Worm (Caenorhabditis elegans) whole organism, L3 larva: ENCODE results near the gene ints-6.

Experiments used
- R02D3.7 ChIP-seq: fragments of 150-350 bp; optimal IDR thresholded peaks from 2 replicates; lab custom pipeline; 2014; ENCODE audit warnings: missing biosample characterization, missing genetic modification characterization
- ZK546.5 ChIP-seq: sonication (generic microtip); optimal IDR thresholded peaks from 2 replicates; lab custom pipeline; 2017; ENCODE audit warnings: missing biosample characterization, missing genetic modification characterization
- ama-1 ChIP-seq: fragments of 150-350 bp; optimal IDR thresholded peaks from 2 replicates; lab custom pipeline; 2018
- ceh-16 ChIP-seq: sonication (generic microtip); optimal IDR thresholded peaks from 2 replicates; lab custom pipeline; 2017; ENCODE audit warnings: missing biosample characterization, missing genetic modification characterization
- ceh-28 ChIP-seq: fragments of 150-350 bp; optimal IDR thresholded peaks from 2 replicates; lab custom pipeline; 2014; ENCODE audit warnings: missing biosample characterization, missing genetic modification reagents, missing genetic modification characterization
- ceh-82 ChIP-seq: fragments of 150-350 bp; optimal IDR thresholded peaks from 2 replicates; lab custom pipeline; 2014; ENCODE audit warnings: missing biosample characterization, missing genetic modification characterization
- ceh-9 ChIP-seq: sonication (generic microtip); optimal IDR thresholded peaks from 2 replicates; lab custom pipeline; 2018; ENCODE audit warnings: missing biosample characterization, missing genetic modification characterization
- daf-12 ChIP-seq: fragments of 150-350 bp; optimal IDR thresholded peaks from 2 replicates; lab custom pipeline; 2014; ENCODE audit warnings: missing biosample characterization, missing genetic modification reagents, missing genetic modification characterization
- egl-5 ChIP-seq: fragments of 150-350 bp; optimal IDR thresholded peaks from 2 replicates; lab custom pipeline; 2017; ENCODE audit warnings: missing biosample characterization, missing genetic modification reagents, missing genetic modification characterization, inconsistent platforms
- elt-1 ChIP-seq: fragments of 150-350 bp; optimal IDR thresholded peaks from 2 replicates; lab custom pipeline; 2014; ENCODE audit warnings: missing biosample characterization, missing genetic modification characterization
- elt-2 ChIP-seq: sonication (generic microtip); optimal IDR thresholded peaks from 2 replicates; lab custom pipeline; 2016; ENCODE audit warnings: missing genetic modification reagents, mild to moderate bottlenecking, missing genetic modification characterization, missing compliant biosample characterization
- elt-3 ChIP-seq, 3 experiments: fragments of 150-350 bp in 1 of 3; sonication (generic microtip) in 2 of 3; optimal IDR thresholded peaks; 2 replicates in 2 of 3; 4 replicates in 1 of 3; lab custom pipeline; 2014 to 2017; ENCODE audit warnings: missing biosample characterization in 3 of 3, missing genetic modification characterization in 3 of 3
- eor-1 ChIP-seq, 2 experiments: fragments of 150-350 bp; optimal IDR thresholded peaks; 2 replicates each; lab custom pipeline; 2014 to 2018; ENCODE audit warnings: missing biosample characterization in 2 of 2, missing genetic modification characterization in 2 of 2
- fkh-10 ChIP-seq: sonication (generic microtip); optimal IDR thresholded peaks from 2 replicates; lab custom pipeline; 2017; ENCODE audit warnings: missing biosample characterization, missing genetic modification reagents, missing genetic modification characterization
- fkh-2 ChIP-seq: fragments of 150-350 bp; optimal IDR thresholded peaks from 2 replicates; lab custom pipeline; 2014; ENCODE audit warnings: missing biosample characterization, missing genetic modification reagents, missing genetic modification characterization
- fos-1 ChIP-seq: fragments of 150-350 bp; optimal IDR thresholded peaks from 2 replicates; lab custom pipeline; 2014; ENCODE audit warnings: missing biosample characterization, missing genetic modification characterization
- hmg-11 ChIP-seq: sonication (generic microtip); optimal IDR thresholded peaks from 2 replicates; lab custom pipeline; 2016; ENCODE audit warnings: missing genetic modification characterization, missing compliant biosample characterization
- jun-1 ChIP-seq: fragments of 150-350 bp; optimal IDR thresholded peaks from 2 replicates; lab custom pipeline; 2014; ENCODE audit warnings: missing biosample characterization, missing genetic modification reagents, missing genetic modification characterization
- lin-15B ChIP-seq: fragments of 150-350 bp; optimal IDR thresholded peaks from 2 replicates; lab custom pipeline; 2014; ENCODE audit warnings: missing biosample characterization, missing genetic modification characterization
- lin-39 ChIP-seq: fragments of 150-350 bp; optimal IDR thresholded peaks from 2 replicates; lab custom pipeline; 2018; ENCODE audit warnings: missing biosample characterization, missing genetic modification reagents, missing genetic modification characterization
- mdl-1 ChIP-seq: fragments of 150-350 bp; optimal IDR thresholded peaks from 2 replicates; lab custom pipeline; 2014; ENCODE audit warnings: missing biosample characterization, missing genetic modification characterization
- mml-1 ChIP-seq: fragments of 150-350 bp; sonication (generic microtip); optimal IDR thresholded peaks from 3 replicates; lab custom pipeline; 2014; ENCODE audit warnings: missing biosample characterization, missing genetic modification characterization
- nfya-1 ChIP-seq: sonication (generic microtip); optimal IDR thresholded peaks from 2 replicates; lab custom pipeline; 2017; ENCODE audit warnings: missing genetic modification characterization, mild to moderate bottlenecking, missing compliant biosample characterization, antibody characterized with exemption, moderate library complexity; ENCODE audit not compliant: insufficient read depth
- nhr-23 ChIP-seq: fragments of 150-350 bp; optimal IDR thresholded peaks from 2 replicates; lab custom pipeline; 2014; ENCODE audit warnings: missing biosample characterization, missing genetic modification reagents, missing genetic modification characterization
- nhr-237 ChIP-seq: fragments of 150-350 bp; optimal IDR thresholded peaks from 2 replicates; lab custom pipeline; 2014; ENCODE audit warnings: missing biosample characterization, missing genetic modification characterization
- nhr-25 ChIP-seq: sonication (generic microtip); optimal IDR thresholded peaks from 2 replicates; lab custom pipeline; 2017; ENCODE audit warnings: missing biosample characterization, missing genetic modification characterization
- nhr-28 ChIP-seq: fragments of 150-350 bp; optimal IDR thresholded peaks from 2 replicates; lab custom pipeline; 2014; ENCODE audit warnings: missing biosample characterization, missing genetic modification characterization
- nhr-43 ChIP-seq: sonication (generic microtip); optimal IDR thresholded peaks from 2 replicates; lab custom pipeline; 2016; ENCODE audit warnings: mild to moderate bottlenecking, missing genetic modification characterization, missing compliant biosample characterization; ENCODE audit not compliant: poor library complexity, severe bottlenecking
- nhr-67 ChIP-seq: fragments of 150-350 bp; optimal IDR thresholded peaks from 2 replicates; lab custom pipeline; 2014; ENCODE audit warnings: missing biosample characterization, missing genetic modification characterization
- nhr-76 ChIP-seq: fragments of 150-350 bp; sonication (generic microtip); optimal IDR thresholded peaks from 5 replicates; lab custom pipeline; 2014; ENCODE audit warnings: missing biosample characterization, missing genetic modification characterization
- nhr-77 ChIP-seq: fragments of 150-350 bp; optimal IDR thresholded peaks from 2 replicates; lab custom pipeline; 2014; ENCODE audit warnings: missing biosample characterization, missing genetic modification characterization
- pha-4 ChIP-seq: fragments of 150-350 bp; optimal IDR thresholded peaks from 2 replicates; lab custom pipeline; 2014; ENCODE audit warnings: missing biosample characterization, missing genetic modification reagents, missing genetic modification characterization
- pqm-1 ChIP-seq: fragments of 150-350 bp; optimal IDR thresholded peaks from 2 replicates; lab custom pipeline; 2017; ENCODE audit warnings: missing biosample characterization, missing genetic modification characterization, inconsistent platforms
- tbx-2 ChIP-seq: sonication (generic microtip); optimal IDR thresholded peaks from 2 replicates; lab custom pipeline; 2016; ENCODE audit warnings: mild to moderate bottlenecking, missing genetic modification characterization, missing compliant biosample characterization
- unc-62 ChIP-seq: fragments of 150-350 bp; sonication (generic microtip); optimal IDR thresholded peaks from 4 replicates; lab custom pipeline; 2014; ENCODE audit warnings: missing biosample characterization, missing genetic modification reagents, missing genetic modification characterization
- zag-1 ChIP-seq: fragments of 150-350 bp; optimal IDR thresholded peaks from 2 replicates; lab custom pipeline; 2014; ENCODE audit warnings: missing biosample characterization, missing genetic modification characterization
- ztf-11 ChIP-seq: fragments of 150-350 bp; optimal IDR thresholded peaks from 2 replicates; lab custom pipeline; 2014; ENCODE audit warnings: missing biosample characterization, missing genetic modification characterization

Gene ints-6

DNA sequence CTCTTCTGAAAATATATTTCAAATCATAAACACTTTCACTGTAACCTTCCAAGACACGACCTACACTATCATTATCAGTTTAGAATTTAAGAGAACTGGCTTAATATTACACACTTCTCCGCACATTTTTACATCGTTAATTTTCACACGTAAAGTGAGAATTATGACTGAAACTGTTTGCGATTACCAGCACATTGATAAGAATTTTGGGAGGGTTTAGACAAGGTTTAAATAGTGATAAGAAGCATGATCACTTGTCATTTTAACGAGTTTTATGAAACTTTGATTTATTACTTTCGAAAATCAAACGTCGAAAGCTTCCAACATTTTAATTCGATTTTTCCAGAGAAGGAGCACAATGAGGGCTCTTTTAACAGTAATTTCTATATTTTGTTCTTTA lies 38.9 kb downstream of the ints-6 start, which contains the start of gene F21D5.3:
Gene F21D5.3 (plus strand): TSS at position 347 of the 400 bp plus-strand sequence.
- TF ChIP-seq unc-62 (GFP tag; lab: Kevin White, UChicago), result no peak
- TF ChIP-seq pha-4 (tag; lab: Kevin White, UChicago), result peak; percentile 6
- TF ChIP-seq lin-15B (tag; lab: Kevin White, UChicago), result no peak
- TF ChIP-seq pqm-1 (tag; lab: Kevin White, UChicago), result peak; percentile 96
- TF ChIP-seq jun-1 (tag; lab: Kevin White, UChicago), result peak; percentile 16
- TF ChIP-seq nhr-67 (tag; lab: Kevin White, UChicago), result no peak
- TF ChIP-seq ceh-28, result no peak
- no peak for TF ChIP-seq nhr-43 (tag; lab: Kevin White, UChicago)
- TF ChIP-seq mdl-1 (tag; lab: Kevin White, UChicago), result no peak
- no peak for TF ChIP-seq ceh-9 (tag; lab: Kevin White, UChicago)
- no peak for TF ChIP-seq ZK546.5
- TF ChIP-seq nhr-23 (tag; lab: Kevin White, UChicago), result no peak
- peak; percentile 94 for TF ChIP-seq elt-2 (tag; lab: Kevin White, UChicago)
- no peak for TF ChIP-seq daf-12
- no peak for TF ChIP-seq nhr-237 (tag; lab: Kevin White, UChicago)
- no peak for TF ChIP-seq ceh-82 (tag; lab: Kevin White, UChicago)

DNA sequence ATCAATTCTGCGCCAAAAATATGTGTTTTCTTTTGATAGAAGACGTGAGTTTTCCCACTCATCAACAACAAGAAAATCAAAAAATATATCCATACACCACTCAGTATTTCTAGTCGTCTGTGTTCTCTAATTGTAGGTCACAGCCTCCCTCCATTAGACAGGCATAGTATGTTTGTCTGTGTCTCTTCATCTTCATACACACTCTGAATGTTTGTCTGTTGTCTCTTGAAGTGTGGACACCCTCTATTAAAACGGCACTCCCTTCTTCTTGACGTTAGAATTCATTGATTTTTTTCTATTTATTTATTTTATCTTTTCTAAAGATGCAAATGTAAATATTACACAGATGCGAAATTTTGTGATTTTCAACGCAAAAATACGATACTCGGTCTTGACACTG lies 45.8 kb downstream of the ints-6 start:
- TF ChIP-seq nhr-237 (tag; lab: Kevin White, UChicago) (no peak), tbx-2 (tag; lab: Kevin White, UChicago) (no peak), pha-4 (tag; lab: Kevin White, UChicago) (peak; percentile 51), elt-3 (tag; optimal IDR thresholded peaks at IDR 0.05; lab: Kevin White, UChicago) (no peak), nhr-23 (tag; lab: Kevin White, UChicago) (peak; percentile 52), eor-1 (tag; optimal IDR thresholded peaks at IDR 0.05; lab: Kevin White, UChicago) (no peak), nfya-1 (tag; lab: Kevin White, UChicago) (peak; percentile 35)

ce11 chrIV:8737787-8738186 lies 46.2 kb downstream of the ints-6 start, which contains the start of gene F21D5.4:
Gene F21D5.4, plus strand, starts transcription at chrIV:8738087.
- TF ChIP-seq daf-12, result no peak
- TF ChIP-seq nhr-67 (tag; lab: Kevin White, UChicago), result no peak
- TF ChIP-seq nhr-25 (tag; lab: Kevin White, UChicago), result no peak
- no peak for TF ChIP-seq hmg-11 (tag; lab: Kevin White, UChicago)
- TF ChIP-seq mml-1 (tag; lab: Kevin White, UChicago), result no peak
- TF ChIP-seq fkh-2, result no peak
- no peak for TF ChIP-seq fos-1 (tag; lab: Kevin White, UChicago)
- TF ChIP-seq fkh-10 (GFP tag; lab: Kevin White, UChicago), result no peak
- TF ChIP-seq jun-1 (tag; lab: Kevin White, UChicago), result no peak
- TF ChIP-seq zag-1 (tag; lab: Kevin White, UChicago), result no peak
- no peak for TF ChIP-seq R02D3.7
- TF ChIP-seq mdl-1 (tag; lab: Kevin White, UChicago), result no peak
- no peak for TF ChIP-seq lin-39
- no peak for TF ChIP-seq nhr-28 (tag; lab: Kevin White, UChicago)
- no peak for TF ChIP-seq ama-1 (lab: Kevin White, UChicago)
- TF ChIP-seq ceh-16, result no peak
- TF ChIP-seq egl-5, result no peak
- TF ChIP-seq pqm-1 (tag; lab: Kevin White, UChicago), result no peak

- TF ChIP-seq fkh-2, result no peak
- no peak for TF ChIP-seq lin-39
- no peak for TF ChIP-seq ztf-11 (tag; lab: Kevin White, UChicago)
- TF ChIP-seq elt-1 (tag; lab: Kevin White, UChicago), result no peak
- no peak for TF ChIP-seq hmg-11 (tag; lab: Kevin White, UChicago)
- no peak for TF ChIP-seq nhr-76
- TF ChIP-seq nhr-77 (tag; lab: Kevin White, UChicago), result no peak
- no peak for TF ChIP-seq elt-2 (tag; lab: Kevin White, UChicago)
These were observed 47.7 kb downstream of the ints-6 start, which contains the start of gene F21D5.5 for ce11 chrIV:8739294-8739693. Gene F21D5.5, minus strand, starts transcription at chrIV:8739394.
